Fruit fly (Drosophila melanogaster): ENCODE measurements around the gene Girdin.

DNA sequence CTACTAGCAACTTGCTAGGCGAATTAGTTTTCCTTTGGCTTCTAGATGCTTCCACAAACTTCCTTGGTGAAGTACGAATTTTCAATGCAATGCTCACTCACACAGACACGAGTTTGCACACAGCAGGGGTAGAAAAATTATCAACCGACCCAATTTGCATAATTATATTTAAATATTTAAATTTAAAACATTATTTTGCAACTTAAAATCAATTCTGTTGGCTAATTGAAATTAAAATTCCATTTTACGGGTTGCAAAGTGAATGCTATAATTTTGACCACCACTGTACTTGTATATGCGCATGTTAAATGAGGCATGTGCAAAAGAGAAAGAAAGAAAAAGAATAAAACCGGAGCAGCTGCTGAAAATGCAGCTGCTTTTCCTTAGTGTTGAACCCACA lies 15.3 kb downstream of the Girdin start:
- TF ChIP-seq h (optimal IDR thresholded peaks at IDR 0.05) (no peak), psq (optimal IDR thresholded peaks at IDR 0.05) (no peak), Sin3A (optimal IDR thresholded peaks at IDR 0.05) (no peak)

Measured in Kc167 (cell line).